Fruit fly (Drosophila melanogaster) whole organism, embryonic: Measurements from ENCODE around the gene Sem1.

Experiments used
- Awh ChIP-seq: fragments of 200-800 bp; sonication (Bioruptor generic); IDR thresholded peaks from 2 replicates; pipeline ENCODE4, ENCODE4 v1.3.6; 2022; ENCODE audit warnings: missing biosample characterization, missing genetic modification characterization
- CG10366 ChIP-seq: fragments of 200-800 bp; sonication (Bioruptor generic); IDR thresholded peaks from 2 replicates; pipeline ENCODE4 v1.3.6; 2022; ENCODE audit warnings: missing biosample characterization, missing genetic modification characterization
- CG12744 ChIP-seq: fragments of 200-800 bp; sonication (Bioruptor generic); optimal IDR thresholded peaks from 2 replicates; lab custom pipeline; 2016; ENCODE audit warnings: missing biosample characterization, missing genetic modification characterization
- CG14441 ChIP-seq: fragments of 200-800 bp; sonication (Bioruptor generic); IDR thresholded peaks from 2 replicates; pipeline ENCODE4 v1.3.6; 2022; ENCODE audit warnings: missing biosample characterization, missing genetic modification characterization
- CG1529 ChIP-seq: fragments of 200-800 bp; sonication (Bioruptor generic); optimal IDR thresholded peaks from 3 replicates; lab custom pipeline; 2018; ENCODE audit warnings: missing biosample characterization, missing genetic modification characterization
- CG15696 ChIP-seq: fragments of 200-800 bp; sonication (Bioruptor generic); optimal IDR thresholded peaks from 2 replicates; lab custom pipeline; 2019; ENCODE audit warnings: missing biosample characterization, mild to moderate bottlenecking, missing genetic modification characterization, moderate library complexity
- CG1602 ChIP-seq: fragments of 200-800 bp; sonication (Bioruptor generic); optimal IDR thresholded peaks from 3 replicates; lab custom pipeline; 2016; ENCODE audit warnings: missing biosample characterization, missing genetic modification characterization
- CG17361 ChIP-seq: fragments of 200-800 bp; sonication (Bioruptor generic); IDR thresholded peaks from 3 replicates; pipeline ENCODE4 v1.3.6; 2022; ENCODE audit warnings: missing biosample characterization, missing genetic modification characterization
- CG17385 ChIP-seq: fragments of 200-800 bp; sonication (Bioruptor generic); optimal IDR thresholded peaks from 3 replicates; lab custom pipeline; 2018; ENCODE audit warnings: missing biosample characterization, mild to moderate bottlenecking, missing genetic modification characterization
- CG17568 ChIP-seq: fragments of 200-800 bp; sonication (Bioruptor generic); optimal IDR thresholded peaks from 2 replicates; lab custom pipeline; 2018; ENCODE audit warnings: missing biosample characterization, mild to moderate bottlenecking, missing genetic modification characterization, moderate library complexity
- CG18476 ChIP-seq: fragments of 200-800 bp; sonication (Bioruptor generic); optimal IDR thresholded peaks from 2 replicates; lab custom pipeline; 2016; ENCODE audit warnings: missing biosample characterization, mild to moderate bottlenecking, missing genetic modification characterization
- CG18619 ChIP-seq: fragments of 200-800 bp; sonication (Bioruptor generic); optimal IDR thresholded peaks from 3 replicates; lab custom pipeline; 2017; ENCODE audit warnings: missing biosample characterization, mild to moderate bottlenecking, missing genetic modification characterization
- CG2678 ChIP-seq: fragments of 200-800 bp; sonication (Bioruptor generic); optimal IDR thresholded peaks from 3 replicates; lab custom pipeline; 2019; ENCODE audit warnings: missing biosample characterization, mild to moderate bottlenecking, missing genetic modification characterization, moderate library complexity
- CG2875 ChIP-seq: fragments of 200-800 bp; sonication (Bioruptor generic); optimal IDR thresholded peaks from 2 replicates; lab custom pipeline; 2017; ENCODE audit warnings: missing biosample characterization, mild to moderate bottlenecking, missing genetic modification characterization, missing genetic modification reagents
- CG32772 ChIP-seq: fragments of 200-800 bp; sonication (Bioruptor generic); IDR thresholded peaks from 2 replicates; pipeline ENCODE4 v1.3.6; 2022; ENCODE audit warnings: missing biosample characterization, missing genetic modification characterization
- CG3847 ChIP-seq: fragments of 200-800 bp; sonication (Bioruptor generic); IDR thresholded peaks from 2 replicates; pipeline ENCODE4 v1.3.6; 2022; ENCODE audit warnings: missing biosample characterization, missing genetic modification characterization
- CG3995 ChIP-seq: fragments of 200-800 bp; sonication (Bioruptor generic); optimal IDR thresholded peaks from 3 replicates; lab custom pipeline; 2016; ENCODE audit warnings: missing biosample characterization, missing genetic modification characterization
- CG4282 ChIP-seq: fragments of 200-800 bp; sonication (Bioruptor generic); optimal IDR thresholded peaks from 2 replicates; lab custom pipeline; 2016; ENCODE audit warnings: missing biosample characterization, missing genetic modification characterization
- CG4424 ChIP-seq: fragments of 200-800 bp; sonication (Bioruptor generic); optimal IDR thresholded peaks from 3 replicates; lab custom pipeline; 2016; ENCODE audit warnings: missing biosample characterization, missing genetic modification characterization
- CG4820 ChIP-seq: fragments of 200-800 bp; sonication (Bioruptor generic); optimal IDR thresholded peaks from 3 replicates; lab custom pipeline; 2016; ENCODE audit warnings: missing biosample characterization, missing genetic modification characterization
- CG6813 ChIP-seq: fragments of 200-800 bp; sonication (Bioruptor generic); optimal IDR thresholded peaks from 2 replicates; lab custom pipeline; 2017; ENCODE audit warnings: missing biosample characterization, missing genetic modification characterization, mild to moderate bottlenecking, moderate library complexity, missing genetic modification reagents
- CG7372 ChIP-seq: fragments of 200-800 bp; sonication (Bioruptor generic); IDR thresholded peaks from 2 replicates; pipeline ENCODE4 v1.3.6; 2022; ENCODE audit warnings: missing biosample characterization, missing genetic modification characterization
- CG7745 ChIP-seq: fragments of 200-800 bp; sonication (Bioruptor generic); optimal IDR thresholded peaks from 2 replicates; lab custom pipeline; 2018; ENCODE audit warnings: missing biosample characterization, mild to moderate bottlenecking, missing genetic modification characterization, moderate library complexity
- CG9609 ChIP-seq: fragments of 200-800 bp; sonication (Bioruptor generic); optimal IDR thresholded peaks from 3 replicates; lab custom pipeline; 2016; ENCODE audit warnings: missing biosample characterization, missing genetic modification characterization
- Dip3 ChIP-seq: fragments of 200-800 bp; sonication (Bioruptor generic); optimal IDR thresholded peaks from 3 replicates; lab custom pipeline; 2016; ENCODE audit warnings: missing biosample characterization, missing genetic modification characterization
- Elba2 ChIP-seq: fragments of 200-800 bp; sonication (Bioruptor generic); optimal IDR thresholded peaks from 3 replicates; lab custom pipeline; 2016; ENCODE audit warnings: missing biosample characterization, missing genetic modification characterization
- Ets97D ChIP-seq: fragments of 200-800 bp; sonication (Bioruptor generic); optimal IDR thresholded peaks from 3 replicates; lab custom pipeline; 2016; ENCODE audit warnings: missing biosample characterization, missing genetic modification characterization
- HLH3B ChIP-seq: fragments of 200-800 bp; sonication (Bioruptor generic); IDR thresholded peaks from 2 replicates; pipeline ENCODE4 v1.3.6; 2022; ENCODE audit warnings: missing biosample characterization, missing genetic modification characterization
- Hmx ChIP-seq: fragments of 200-800 bp; sonication (Bioruptor generic); optimal IDR thresholded peaks from 2 replicates; lab custom pipeline; 2016; ENCODE audit warnings: missing biosample characterization, missing genetic modification characterization
- NK7.1 ChIP-seq: fragments of 200-800 bp; sonication (Bioruptor generic); optimal IDR thresholded peaks from 3 replicates; lab custom pipeline; 2016; ENCODE audit warnings: missing biosample characterization, missing genetic modification characterization
- Rfx ChIP-seq: fragments of 200-800 bp; sonication (Bioruptor generic); IDR thresholded peaks from 2 replicates; pipeline ENCODE4 v1.3.6; 2022; ENCODE audit warnings: missing biosample characterization, missing genetic modification characterization
- al ChIP-seq: fragments of 200-800 bp; sonication (Bioruptor generic); IDR thresholded peaks from 2 replicates; pipeline ENCODE4 v1.3.6; 2022; ENCODE audit warnings: missing biosample characterization, missing genetic modification characterization
- bab2 ChIP-seq: fragments of 200-800 bp; sonication (Bioruptor generic); optimal IDR thresholded peaks from 2 replicates; lab custom pipeline; 2016; ENCODE audit warnings: missing biosample characterization, missing genetic modification characterization
- chif ChIP-seq, 2 experiments: fragments of 200-800 bp; sonication (Bioruptor generic); optimal IDR thresholded peaks; 3 replicates each; lab custom pipeline; 2016; ENCODE audit warnings: missing biosample characterization in 2 of 2, missing genetic modification characterization in 2 of 2
- dmrt11E ChIP-seq: fragments of 200-800 bp; sonication (Bioruptor generic); optimal IDR thresholded peaks from 3 replicates; lab custom pipeline; 2018; ENCODE audit warnings: missing biosample characterization, mild to moderate bottlenecking, missing genetic modification characterization, moderate library complexity
- dmrt99B ChIP-seq: fragments of 200-800 bp; sonication (Bioruptor generic); optimal IDR thresholded peaks from 2 replicates; lab custom pipeline; 2018; ENCODE audit warnings: missing biosample characterization, mild to moderate bottlenecking, missing genetic modification characterization, moderate library complexity
- ems ChIP-seq: fragments of 200-800 bp; sonication (Bioruptor generic); optimal IDR thresholded peaks from 3 replicates; lab custom pipeline; 2016; ENCODE audit warnings: missing biosample characterization, missing genetic modification characterization
- esg ChIP-seq: fragments of 200-800 bp; sonication (Bioruptor generic); conservative IDR thresholded peaks from 2 replicates; pipeline ENCODE4 v1.3.6; 2022; ENCODE audit warnings: missing biosample characterization, missing genetic modification characterization
- hbn ChIP-seq: fragments of 200-800 bp; sonication (Bioruptor generic); IDR thresholded peaks from 2 replicates; pipeline ENCODE4 v1.3.6; 2022; ENCODE audit warnings: missing biosample characterization, missing genetic modification characterization; ENCODE audit not compliant: partially characterized antibody
- klu ChIP-seq: fragments of 200-800 bp; sonication (Bioruptor generic); IDR thresholded peaks from 2 replicates; pipeline ENCODE4 v1.3.6; 2022; ENCODE audit warnings: missing biosample characterization, missing genetic modification characterization
- lilli ChIP-seq: fragments of 200-800 bp; sonication (Bioruptor generic); optimal IDR thresholded peaks from 3 replicates; lab custom pipeline; 2016; ENCODE audit warnings: missing biosample characterization, missing genetic modification characterization
- mam ChIP-seq: fragments of 200-800 bp; sonication (Bioruptor generic); optimal IDR thresholded peaks from 3 replicates; lab custom pipeline; 2016; ENCODE audit warnings: missing biosample characterization, missing genetic modification characterization
- oc ChIP-seq: fragments of 200-800 bp; sonication (Bioruptor generic); optimal IDR thresholded peaks from 2 replicates; lab custom pipeline; 2018; ENCODE audit warnings: missing biosample characterization, mild to moderate bottlenecking, missing genetic modification characterization, moderate library complexity
- peb ChIP-seq: fragments of 200-800 bp; sonication (Bioruptor generic); IDR thresholded peaks from 2 replicates; pipeline ENCODE4 v1.3.6; 2022; ENCODE audit warnings: missing biosample characterization, missing genetic modification characterization
- prd ChIP-seq, 3 experiments: fragments of >200 bp in 2 of 3; fragments of 200-800 bp in 1 of 3; sonication (Bioruptor generic) in 1 of 3; optimal IDR thresholded peaks in 2 of 3; IDR thresholded peaks in 1 of 3; 2 replicates in 2 of 3; 3 replicates in 1 of 3; pipeline versions ENCODE4 v1.3.6 to Lab custom; 2017 to 2022; ENCODE audit warnings: missing biosample characterization in 1 of 3, missing genetic modification characterization in 1 of 3
- slou ChIP-seq: fragments of 200-800 bp; sonication (Bioruptor generic); optimal IDR thresholded peaks from 3 replicates; lab custom pipeline; 2016; ENCODE audit warnings: missing biosample characterization, missing genetic modification characterization
- slp2 ChIP-seq: fragments of 200-800 bp; sonication (Bioruptor generic); optimal IDR thresholded peaks from 2 replicates; lab custom pipeline; 2016; ENCODE audit warnings: missing biosample characterization, missing genetic modification characterization
- tgo ChIP-seq: fragments of 200-800 bp; sonication (Bioruptor generic); IDR thresholded peaks from 3 replicates; pipeline ENCODE4 v1.3.6; 2022; ENCODE audit warnings: missing biosample characterization, missing genetic modification characterization
- tup ChIP-seq: fragments of 200-800 bp; sonication (Bioruptor generic); optimal IDR thresholded peaks from 2 replicates; lab custom pipeline; 2016; ENCODE audit warnings: missing biosample characterization, mild to moderate bottlenecking, missing genetic modification characterization, moderate library complexity
- unpg ChIP-seq: fragments of 200-800 bp; sonication (Bioruptor generic); optimal IDR thresholded peaks from 3 replicates; lab custom pipeline; 2018; ENCODE audit warnings: missing biosample characterization, mild to moderate bottlenecking, missing genetic modification characterization, moderate library complexity
- usp ChIP-seq: fragments of >200 bp; optimal IDR thresholded peaks from 2 replicates; lab custom pipeline; 2017; ENCODE audit warnings: missing biosample characterization, missing genetic modification characterization

The Sem1 gene

DNA sequence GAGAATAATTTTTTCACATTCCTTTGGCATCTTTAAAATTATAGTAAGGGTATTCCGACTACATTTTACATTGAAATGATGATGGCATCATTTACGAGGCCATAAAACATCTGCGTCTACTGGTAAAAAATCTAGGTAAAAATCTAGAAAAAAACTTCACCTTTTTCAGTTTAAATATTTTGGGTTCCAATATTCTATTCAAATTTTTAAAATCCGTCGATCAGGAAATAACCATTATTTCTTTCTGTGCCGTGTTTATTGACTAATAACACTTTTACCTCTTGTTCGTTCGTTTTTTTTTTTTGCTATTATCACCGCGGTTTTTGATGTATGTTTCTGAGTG lies 24.5 kb upstream of the Sem1 start (continued):
- TF ChIP-seq Ets97D: no peak
- 0 out of 2 replicates have a peak, but pooled peaks have one; percentile 16 for TF ChIP-seq al (GFP tag; lab: Robert Waterston, UW)
- peak; percentile 31 for TF ChIP-seq Dip3
- TF ChIP-seq CG1602 (GFP tag; lab: Kevin White, UChicago): peak; percentile 50
- TF ChIP-seq klu (GFP tag; lab: Robert Waterston, UW): no peak
- no peak for TF ChIP-seq tup (GFP tag; lab: Kevin White, UChicago)
- TF ChIP-seq usp (GFP tag; lab: Kevin White, UChicago): no peak
- TF ChIP-seq mam (GFP tag; lab: Kevin White, UChicago): peak; percentile 22
- TF ChIP-seq HLH3B (GFP tag; lab: Robert Waterston, UW): peak; percentile 62
- TF ChIP-seq CG12744: peak; percentile 21
- TF ChIP-seq CG18619 (GFP tag; lab: Kevin White, UChicago): peak; percentile 26
- TF ChIP-seq prd (optimal IDR thresholded peaks at IDR 0.05; lab: Kevin White, UChicago): no peak
- peak; percentile 76 for TF ChIP-seq prd (GFP tag; IDR thresholded peaks at IDR 0.05; lab: Robert Waterston, UW)
- TF ChIP-seq ems (GFP tag; lab: Kevin White, UChicago): peak; percentile 37
- peak; percentile 35 for TF ChIP-seq CG4282
- TF ChIP-seq bab2 (GFP tag; lab: Kevin White, UChicago): peak; percentile 31
- peak; percentile 56 to 64 for TF ChIP-seq chif (GFP tag; optimal IDR thresholded peaks at IDR 0.05; lab: Kevin White, UChicago)
- TF ChIP-seq CG7745 (tag; lab: Kevin White, UChicago): no peak
- TF ChIP-seq Rfx (GFP tag; lab: Robert Waterston, UW): peak; percentile 70
- no peak for TF ChIP-seq NK7.1 (GFP tag; lab: Kevin White, UChicago)
- TF ChIP-seq CG18476 (GFP tag; lab: Kevin White, UChicago): no peak
- peak; percentile 74 for TF ChIP-seq CG9609
- TF ChIP-seq CG17385 (GFP tag; lab: Kevin White, UChicago): peak; percentile 69
- TF ChIP-seq CG4820 (GFP tag; lab: Kevin White, UChicago): peak; percentile 45
- no peak for TF ChIP-seq slou (GFP tag; lab: Kevin White, UChicago)
- peak; percentile 71 for TF ChIP-seq tgo (GFP tag; lab: Robert Waterston, UW)
- peak; percentile 13 for TF ChIP-seq Hmx (GFP tag; lab: Kevin White, UChicago)
- peak; percentile 54; the same call in 2 of the 3 replicates for TF ChIP-seq CG17361
- TF ChIP-seq Elba2 (GFP tag; lab: Kevin White, UChicago): no peak
- TF ChIP-seq CG2678 (tag; lab: Kevin White, UChicago): peak; percentile 68
- peak; percentile 11 for TF ChIP-seq CG15696
- TF ChIP-seq CG3847 (GFP tag; lab: Robert Waterston, UW): peak; percentile 38; the same call in 1 of the 2 replicates
- peak; percentile 55 for TF ChIP-seq slp2 (GFP tag; lab: Kevin White, UChicago)
- peak; percentile 22 for TF ChIP-seq CG17568
- TF ChIP-seq lilli (GFP tag; lab: Kevin White, UChicago): peak; percentile 66
- TF ChIP-seq oc: no peak
- peak; percentile 52; the same call in 1 of the 2 replicates for TF ChIP-seq CG7372
- peak; percentile 28 for TF ChIP-seq dmrt11E (tag; lab: Kevin White, UChicago)
- peak; percentile 9 for TF ChIP-seq CG1529 (GFP tag; lab: Kevin White, UChicago)
- peak; percentile 67 for TF ChIP-seq CG10366 (GFP tag; lab: Robert Waterston, UW)
- no peak for TF ChIP-seq CG3995 (GFP tag; lab: Kevin White, UChicago)
- peak; percentile 50 for TF ChIP-seq CG2875 (GFP tag; lab: Kevin White, UChicago)
- 0 out of 2 replicates have a peak, but pooled peaks have one; percentile 31 for TF ChIP-seq Awh (GFP tag; lab: Robert Waterston, UW)
- TF ChIP-seq CG6813: peak; percentile 35
- TF ChIP-seq CG4424 (GFP tag; lab: Kevin White, UChicago): peak; percentile 67
- TF ChIP-seq peb (GFP tag; lab: Robert Waterston, UW): peak; percentile 54; the same call in 1 of the 2 replicates
- peak; percentile 69 for TF ChIP-seq dmrt99B (tag; lab: Kevin White, UChicago)
- TF ChIP-seq CG14441: peak; percentile 59
- no peak for TF ChIP-seq hbn (GFP tag; lab: Robert Waterston, UW)
- TF ChIP-seq unpg (GFP tag; lab: Kevin White, UChicago): peak; percentile 30
- TF ChIP-seq CG32772 (GFP tag; lab: Robert Waterston, UW): peak; percentile 62
- peak; percentile 51 for TF ChIP-seq esg (GFP tag; lab: Robert Waterston, UW)
